Fruit fly (Drosophila melanogaster): ENCODE measurements around the gene CG1907.

The CG1907 gene

DNA sequence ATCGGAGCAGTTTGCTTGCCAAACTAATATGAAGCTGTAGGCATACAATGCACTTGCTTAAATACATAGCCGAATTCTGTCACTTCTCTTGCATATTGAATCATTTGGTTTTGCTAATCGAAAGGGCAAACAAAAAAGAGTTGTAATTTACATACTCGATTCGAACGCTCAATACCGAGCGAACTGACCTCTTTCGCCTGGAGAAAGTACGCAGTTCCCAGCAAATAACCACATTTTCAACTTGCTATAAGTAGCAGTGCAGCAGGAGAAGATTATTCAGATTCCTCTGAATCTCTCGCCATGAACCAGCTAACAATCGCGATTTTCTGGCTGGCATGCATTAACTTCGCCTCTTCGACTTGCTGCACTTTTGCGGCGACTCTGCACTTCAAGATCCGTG, 10.7 kb upstream of the CG1907 start, which contains the start of gene Diedel2:
Gene Diedel2, plus strand, starts transcription at position 301 of the 400 bp plus-strand sequence.
- no peak for TF ChIP-seq noc (tag; optimal IDR thresholded peaks at IDR 0.05)

DNA sequence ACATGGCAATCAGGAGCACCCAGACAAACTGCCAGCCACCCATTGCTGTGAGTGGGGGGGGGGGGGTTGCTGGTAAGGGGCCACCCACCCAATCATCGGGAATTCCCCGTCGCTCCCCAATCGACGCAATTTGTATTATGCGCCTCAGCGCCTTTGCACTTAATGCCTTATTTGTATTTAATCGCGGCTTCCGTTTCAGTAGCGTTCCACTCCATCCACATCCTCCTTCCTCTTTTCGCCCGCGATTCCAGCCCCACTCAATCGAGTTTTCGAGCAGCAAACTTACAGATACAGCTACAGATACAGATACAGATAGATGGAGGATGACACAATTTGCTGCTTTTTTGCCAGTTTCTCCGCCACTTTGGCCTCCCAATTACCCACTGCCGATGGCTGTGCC, 7.9 kb upstream of the CG1907 start:
- no peak for TF ChIP-seq noc (tag; optimal IDR thresholded peaks at IDR 0.05)

DNA sequence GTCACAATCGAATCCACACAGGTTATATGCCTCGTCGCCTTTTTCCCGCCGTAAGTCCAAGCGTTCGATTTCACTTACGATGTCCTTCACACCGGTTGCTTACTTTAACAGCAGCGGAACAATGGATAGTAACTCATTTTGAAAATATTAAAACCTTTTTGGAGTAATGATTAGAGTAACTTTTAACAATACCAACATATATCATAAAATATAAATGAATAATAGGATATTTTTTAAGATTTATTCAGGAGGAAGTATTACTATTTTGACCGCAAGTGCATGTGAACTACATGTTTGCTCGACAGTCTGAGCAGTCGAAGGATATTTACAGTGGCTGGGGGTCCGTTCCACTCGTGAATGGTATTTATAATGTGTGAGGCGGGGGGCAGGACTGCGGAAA, 1.7 kb upstream of the CG1907 start:
- TF ChIP-seq noc (tag; optimal IDR thresholded peaks at IDR 0.05), result no peak

DNA sequence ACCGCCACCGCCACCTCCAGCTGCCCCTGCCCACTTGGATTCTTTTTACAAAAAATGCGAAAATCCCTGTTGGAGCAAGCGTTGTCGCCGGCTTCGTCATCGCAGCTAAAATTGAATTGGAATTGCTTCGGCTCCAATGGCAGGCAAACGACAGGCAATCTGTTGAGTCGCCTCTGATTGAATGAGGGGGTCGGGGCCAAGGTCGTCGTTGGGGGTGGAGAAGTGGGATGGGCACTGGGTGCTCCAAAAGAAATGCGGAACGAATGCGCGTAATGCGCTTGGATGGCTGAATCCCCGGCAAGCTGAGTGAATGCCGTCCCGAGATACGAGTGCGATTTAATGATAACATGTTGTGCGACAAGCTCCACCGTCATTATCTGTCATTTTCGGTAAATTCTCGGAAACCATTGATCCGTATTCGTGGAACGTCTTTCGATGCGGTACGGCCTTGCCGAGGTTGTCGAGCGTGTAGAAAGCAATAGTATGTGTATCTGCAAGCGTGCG, 1.1 kb upstream of the CG1907 start:
- no peak for TF ChIP-seq noc (tag; optimal IDR thresholded peaks at IDR 0.05)

DNA sequence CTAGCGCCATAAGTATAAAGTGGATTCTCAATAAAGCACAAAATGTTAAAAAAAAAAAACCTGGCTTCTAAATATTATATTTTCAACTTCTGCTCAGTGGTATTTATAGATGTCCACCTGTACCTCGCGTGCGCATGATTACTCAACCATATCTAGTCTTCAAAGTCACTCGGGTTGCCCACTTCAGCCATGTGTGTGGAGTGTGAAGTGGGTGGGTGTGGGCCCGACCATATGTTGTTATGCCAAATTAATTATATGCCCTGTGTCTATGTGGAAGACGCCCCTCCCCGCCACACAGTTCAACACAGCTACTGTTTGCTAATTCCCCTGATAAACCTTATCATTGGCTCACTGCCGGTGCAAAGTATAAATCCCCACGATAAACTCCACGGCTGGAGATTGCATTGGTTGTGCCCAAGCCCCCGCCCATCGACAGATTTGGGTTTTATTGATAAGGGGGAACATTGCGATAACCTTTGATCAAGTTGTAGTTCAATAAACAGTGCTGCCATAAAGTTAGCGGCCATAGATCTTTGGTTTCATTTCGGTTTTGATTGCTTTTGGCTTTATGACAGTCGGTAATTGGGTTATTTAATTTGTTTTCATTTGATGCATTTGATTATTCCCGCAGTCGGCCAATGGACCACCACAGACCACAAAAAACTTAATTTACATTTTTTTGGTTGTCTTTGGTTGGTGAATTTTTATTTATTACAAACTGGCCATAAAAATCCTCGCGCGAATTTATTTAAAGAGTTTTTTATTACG, 2.0 kb downstream of the CG1907 start:
- TF ChIP-seq noc (tag; optimal IDR thresholded peaks at IDR 0.05), result peak; percentile 26

DNA sequence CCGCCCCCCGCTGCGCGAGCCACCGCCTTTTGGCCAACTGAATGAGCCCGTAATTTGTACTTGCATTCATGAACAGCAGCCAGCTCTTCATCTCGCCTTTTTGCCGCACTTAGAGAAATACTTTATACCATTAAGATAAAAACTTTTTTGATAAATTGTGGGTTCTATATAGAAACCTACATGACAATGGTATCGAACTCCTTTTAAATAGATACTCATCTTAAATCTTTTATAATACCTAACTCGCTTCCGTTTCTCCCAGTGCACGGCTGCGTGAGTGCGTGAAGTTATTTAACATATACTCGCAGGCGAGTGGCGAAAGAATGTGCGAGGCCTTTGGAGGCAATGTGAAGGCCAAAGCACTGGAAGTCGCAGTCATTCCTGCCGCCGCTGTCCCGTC, 7.0 kb downstream of the CG1907 start:
- TF ChIP-seq noc (tag; optimal IDR thresholded peaks at IDR 0.05), result no peak

DNA sequence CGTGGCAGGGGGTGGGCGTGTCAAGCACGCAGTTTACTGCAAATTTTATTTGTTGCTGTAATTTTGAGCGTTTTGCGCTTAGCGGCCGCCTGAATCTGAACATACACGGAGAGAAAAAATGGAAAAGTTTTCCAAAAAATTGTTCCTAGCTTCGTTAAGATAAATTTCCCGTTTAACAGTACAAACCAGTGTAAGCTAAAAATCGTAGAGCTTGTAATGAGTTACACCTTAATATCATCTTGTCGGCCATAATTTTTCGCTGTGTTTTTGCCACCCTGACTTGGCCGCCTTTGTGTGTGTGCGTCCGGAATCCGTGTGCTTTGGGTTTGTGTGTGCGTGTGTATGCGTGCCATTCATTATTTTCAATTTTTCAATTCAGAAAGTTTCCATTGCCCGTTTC, 32.6 kb downstream of the CG1907 start:
- no peak for TF ChIP-seq noc (tag; optimal IDR thresholded peaks at IDR 0.05)

DNA sequence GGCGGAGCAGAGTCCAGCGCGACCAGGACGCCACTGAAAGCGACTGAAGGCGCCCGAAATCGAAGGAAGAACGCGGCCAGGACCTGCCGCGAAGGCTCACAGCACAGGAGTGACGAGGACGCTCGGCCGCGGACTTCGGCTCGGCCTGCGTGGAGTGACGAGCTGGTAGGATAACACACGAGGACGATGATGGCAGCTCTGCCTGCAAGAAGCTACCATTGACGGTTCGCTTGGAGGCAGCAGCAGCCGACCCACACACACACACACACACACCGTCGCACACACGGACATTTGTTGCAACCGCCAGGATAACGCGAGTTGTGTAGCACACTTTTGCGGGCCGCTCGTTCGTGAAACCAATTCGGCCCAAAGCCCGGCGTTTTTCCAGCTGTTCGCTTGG, 41.1 kb downstream of the CG1907 start, which contains the start of gene Dop1R2:
Gene Dop1R2, minus strand, starts transcription at position 35 of the 400 bp plus-strand sequence.
- no peak for TF ChIP-seq noc (tag; optimal IDR thresholded peaks at IDR 0.05)

DNA sequence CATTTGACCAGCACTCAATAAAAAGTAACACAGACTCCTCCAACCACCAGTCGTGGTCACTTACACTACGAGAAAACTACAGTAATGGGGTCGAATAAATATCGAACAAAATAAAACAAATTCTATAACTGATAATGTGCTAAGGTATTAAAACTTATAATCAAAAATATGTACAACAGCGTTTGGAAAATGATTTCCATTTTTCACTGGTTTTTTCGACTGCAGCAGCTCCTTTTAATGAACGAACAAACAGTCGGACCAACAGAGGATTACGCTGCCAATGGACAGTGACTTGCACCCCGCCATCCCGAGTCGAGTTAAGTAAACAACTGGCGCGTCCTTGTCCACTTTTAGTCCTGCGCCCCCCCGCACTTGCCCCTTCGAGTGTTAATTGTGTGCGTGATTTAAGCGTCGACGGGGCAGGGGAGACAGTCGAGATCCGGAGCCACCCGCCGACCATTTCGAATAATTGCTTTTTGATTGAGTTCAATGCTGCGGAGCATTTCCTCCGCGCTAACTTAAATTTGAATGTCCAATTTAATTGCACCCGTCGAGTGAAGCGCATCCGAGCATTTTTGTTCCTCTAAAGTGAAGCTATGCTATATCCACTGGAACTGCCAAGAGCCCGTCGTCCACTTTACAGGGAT, 45.4 kb downstream of the CG1907 start, which contains the start of gene ppk21:
Gene ppk21, plus strand, starts transcription at position 597 of the 647 bp plus-strand sequence.
- TF ChIP-seq noc (tag; optimal IDR thresholded peaks at IDR 0.05), result no peak

DNA sequence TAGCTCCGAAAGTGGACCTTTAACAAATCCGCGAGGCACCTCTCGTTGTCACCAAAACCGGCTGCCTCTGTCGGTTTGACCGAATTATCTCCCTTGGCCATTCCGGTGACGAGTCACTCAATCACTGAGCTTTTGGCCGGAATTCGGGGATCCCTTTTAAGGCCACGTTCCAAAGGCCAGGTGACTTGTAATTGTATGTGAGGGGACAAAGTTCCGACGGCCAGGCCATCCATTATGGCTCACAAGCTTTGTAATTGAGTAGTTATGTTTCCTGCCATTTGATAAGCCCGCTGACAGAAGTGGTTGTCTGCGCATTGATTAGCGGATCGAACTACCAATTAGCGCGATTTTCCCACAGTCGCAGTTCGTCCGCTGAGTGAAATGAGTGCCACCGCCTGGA, 49.9 kb downstream of the CG1907 start, which contains the start of the genes ppk20 and ppk30:
Gene ppk20, minus strand, starts transcription at position 101 of the 400 bp plus-strand sequence.
Gene ppk30, plus strand, starts transcription at position 373 of the 400 bp plus-strand sequence.
- no peak for TF ChIP-seq noc (tag; optimal IDR thresholded peaks at IDR 0.05)

All from whole organism, larva.